Worm (Caenorhabditis elegans): ENCODE results near the gene coq-5.

- TF ChIP-seq snpc-4 (tag; optimal IDR thresholded peaks at IDR 0.05) (no peak), alr-1 (tag; optimal IDR thresholded peaks at IDR 0.05) (no peak), aly-2 (tag; optimal IDR thresholded peaks at IDR 0.05) (no peak)
Measured at ce11 chrIII:7812208-7812880, 45.9 kb downstream of the coq-5 start.
